Fruit fly (Drosophila melanogaster): ENCODE data around the gene Sfp24Bb.

dm6 chr2L:3631262-3632046 is 38.1 kb downstream of the Sfp24Bb start:
- TF ChIP-seq CG8478 (optimal IDR thresholded peaks at IDR 0.05) (no peak), usp (GFP tag; optimal IDR thresholded peaks at IDR 0.05) (no peak)

Measured in whole organism.